Worm (Caenorhabditis elegans): ENCODE measurements around the gene sft-4.

sft-4 gene

DNA sequence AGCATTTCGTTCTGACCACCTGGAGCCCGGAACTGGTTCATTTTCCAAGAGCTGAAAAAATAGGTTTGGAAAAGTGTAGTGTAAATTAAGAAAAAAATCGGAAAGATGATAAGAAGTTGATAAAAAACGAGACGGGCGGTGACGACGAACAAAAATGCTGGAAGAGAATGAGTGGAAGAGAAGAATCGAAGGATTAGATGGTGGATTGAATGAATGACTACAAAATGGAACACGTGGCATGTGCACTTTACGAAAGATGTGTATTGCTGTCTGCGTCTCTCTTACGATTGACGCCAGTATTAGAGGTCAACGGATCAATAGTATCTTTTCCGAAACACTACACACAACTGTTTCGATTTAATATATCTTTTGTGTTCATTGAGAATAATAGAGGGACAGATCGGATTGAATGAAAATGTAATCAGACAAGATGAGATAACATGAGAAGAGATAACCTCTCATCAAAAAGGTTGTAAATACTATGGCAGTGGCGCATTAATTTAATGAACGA, at the start of gene sft-4:
sft-4 (minus strand) TSS at position 51 of the 511 bp plus-strand sequence.
- TF ChIP-seq him-1 (tag; optimal IDR thresholded peaks at IDR 0.05) (no peak), W03F9.2 (tag; optimal IDR thresholded peaks at IDR 0.05) (no peak), dao-5 (tag; optimal IDR thresholded peaks at IDR 0.05) (no peak)

DNA sequence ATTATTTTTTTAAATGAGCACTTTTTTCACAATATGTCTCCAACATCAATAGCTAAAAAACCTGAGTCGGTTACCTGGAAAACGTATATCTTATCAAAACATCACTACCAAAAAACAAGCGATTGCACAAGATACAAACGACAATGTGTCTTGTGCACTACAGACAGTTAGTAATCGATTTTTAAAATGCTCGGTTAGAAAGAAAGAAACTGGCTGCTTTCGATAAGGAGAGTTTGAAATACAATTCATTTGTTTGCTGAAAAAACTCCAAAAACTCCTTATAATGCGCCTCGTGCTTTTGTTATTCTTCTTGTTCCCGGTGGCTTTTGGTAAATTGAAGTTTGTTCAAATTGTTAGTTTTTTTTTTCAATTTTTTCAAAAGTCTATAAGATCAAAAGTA, 48.7 kb upstream of the sft-4 start, which contains the start of gene acp-5:
acp-5 (plus strand) TSS at position 261 of the 400 bp plus-strand sequence.
- no peak for TF ChIP-seq W03F9.2 (tag; optimal IDR thresholded peaks at IDR 0.05)
- TF ChIP-seq dao-5 (tag; optimal IDR thresholded peaks at IDR 0.05): no peak
- TF ChIP-seq him-1 (tag; optimal IDR thresholded peaks at IDR 0.05): no peak

ce11 chrX:5828085-5828484, 47.6 kb upstream of the sft-4 start:
- TF ChIP-seq dao-5 (tag; optimal IDR thresholded peaks at IDR 0.05): no peak
- TF ChIP-seq W03F9.2 (tag; optimal IDR thresholded peaks at IDR 0.05): no peak
- TF ChIP-seq him-1 (tag; optimal IDR thresholded peaks at IDR 0.05): no peak

DNA sequence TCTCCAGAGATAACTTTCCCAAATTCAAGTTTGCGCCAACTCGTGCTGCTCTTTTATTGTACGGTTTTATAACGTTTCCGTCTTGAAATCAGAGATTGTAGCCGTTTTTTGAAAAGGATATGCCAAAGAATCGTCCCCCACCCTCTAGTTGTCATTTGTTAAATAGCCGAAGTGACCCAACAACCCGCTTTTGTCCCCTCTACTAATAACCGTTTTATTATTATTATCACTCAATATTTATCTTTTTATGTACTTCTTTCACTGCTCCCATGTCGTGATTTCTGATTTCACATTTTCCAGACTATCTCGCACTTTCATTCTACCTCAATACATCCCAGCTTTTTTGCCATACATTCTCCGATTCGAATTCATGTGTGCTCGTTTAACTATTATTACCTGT, 46.5 kb upstream of the sft-4 start:
- no peak for TF ChIP-seq dao-5 (tag; optimal IDR thresholded peaks at IDR 0.05)
- no peak for TF ChIP-seq W03F9.2 (tag; optimal IDR thresholded peaks at IDR 0.05)
- TF ChIP-seq him-1 (tag; optimal IDR thresholded peaks at IDR 0.05): no peak

DNA sequence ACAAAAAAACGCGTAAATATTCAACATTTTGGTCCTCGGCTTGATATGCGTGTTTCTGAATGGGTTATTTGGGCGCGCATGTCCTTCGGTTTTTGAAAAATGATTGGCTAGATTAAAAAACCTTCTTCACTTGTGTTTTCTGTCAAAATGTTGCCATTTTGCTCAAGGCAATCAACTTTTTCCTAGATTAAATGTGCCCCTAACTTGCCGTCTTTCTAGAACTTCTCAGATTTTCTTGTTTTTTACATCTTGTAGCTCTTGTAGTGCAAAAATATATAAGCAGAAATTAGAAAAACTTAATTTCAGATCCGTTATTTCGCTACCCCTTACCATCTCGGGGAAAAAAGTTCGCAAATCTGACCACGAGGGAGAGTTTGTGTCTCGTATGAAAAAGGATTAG, 41.3 kb upstream of the sft-4 start, which contains the start of gene hbl-1:
hbl-1 (plus strand) TSS at position 301 of the 400 bp plus-strand sequence.
- no peak for TF ChIP-seq dao-5 (tag; optimal IDR thresholded peaks at IDR 0.05)
- TF ChIP-seq W03F9.2 (tag; optimal IDR thresholded peaks at IDR 0.05): no peak

DNA sequence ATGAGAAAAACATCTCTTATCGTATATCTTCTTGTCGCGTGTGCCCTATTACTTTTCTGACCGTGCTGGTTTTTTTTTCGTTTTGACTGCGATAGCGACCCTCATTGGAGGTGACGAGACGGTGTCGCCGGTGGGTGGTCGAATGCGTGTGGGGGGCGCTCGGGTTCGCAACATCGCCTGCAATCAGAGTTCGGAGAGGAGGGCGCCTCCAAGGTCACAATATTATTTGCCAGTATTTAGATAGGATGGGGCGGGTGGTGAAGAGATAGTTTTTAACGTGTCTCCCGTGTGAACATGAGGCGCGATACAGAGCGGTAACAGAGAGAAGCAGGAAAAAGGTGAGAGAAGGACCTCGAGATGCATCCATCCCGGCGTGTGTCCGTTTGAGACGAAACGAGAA, 40.4 kb upstream of the sft-4 start:
- TF ChIP-seq dao-5 (tag; optimal IDR thresholded peaks at IDR 0.05): no peak
- no peak for TF ChIP-seq him-1 (tag; optimal IDR thresholded peaks at IDR 0.05)

DNA sequence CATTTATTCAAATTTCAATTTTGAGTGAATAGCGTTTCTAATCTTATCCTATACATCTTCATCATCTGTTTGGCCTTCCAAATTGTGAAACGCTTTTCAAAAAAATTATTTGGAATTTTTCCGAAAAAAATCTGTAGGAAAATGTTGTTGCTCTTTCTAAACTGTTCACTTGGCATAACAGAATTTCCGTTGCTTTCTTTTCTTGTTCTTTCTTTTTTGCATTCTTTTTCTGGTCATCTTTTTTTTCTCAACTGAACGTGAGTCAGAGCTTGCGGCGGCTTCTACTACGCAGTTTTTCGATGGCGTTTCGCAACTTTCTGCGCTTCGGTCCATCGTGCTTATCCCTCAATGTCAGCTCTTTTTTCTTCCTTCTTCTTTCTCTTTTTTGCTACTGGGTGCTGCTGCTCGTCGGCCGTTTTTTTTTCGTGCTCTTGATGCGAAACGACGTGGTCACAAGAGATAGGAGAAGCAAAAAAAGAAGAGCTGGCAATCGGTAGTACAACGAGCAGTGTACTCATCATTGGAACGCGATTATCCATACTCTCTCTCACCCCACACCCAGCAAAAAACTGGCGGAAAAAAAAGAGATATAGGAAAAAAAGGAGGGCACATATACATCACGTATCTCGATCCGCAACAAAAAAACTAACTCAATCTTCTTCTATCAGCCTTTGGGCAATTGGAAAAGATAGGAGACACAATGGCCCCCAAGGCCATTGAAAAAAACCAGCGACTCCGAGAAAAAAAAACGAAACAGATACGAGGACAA, 39.4 kb upstream of the sft-4 start:
- TF ChIP-seq him-1 (tag; optimal IDR thresholded peaks at IDR 0.05) (peak; percentile 66), W03F9.2 (tag; optimal IDR thresholded peaks at IDR 0.05) (no peak)

ce11 chrX:5818176-5818575, 37.7 kb upstream of the sft-4 start:
- TF ChIP-seq him-1 (tag; optimal IDR thresholded peaks at IDR 0.05): no peak
- TF ChIP-seq W03F9.2 (tag; optimal IDR thresholded peaks at IDR 0.05): no peak
- TF ChIP-seq dao-5 (tag; optimal IDR thresholded peaks at IDR 0.05): no peak

ce11 chrX:5817078-5817477, 36.6 kb upstream of the sft-4 start:
- TF ChIP-seq W03F9.2 (tag; optimal IDR thresholded peaks at IDR 0.05) (no peak), him-1 (tag; optimal IDR thresholded peaks at IDR 0.05) (no peak), dao-5 (tag; optimal IDR thresholded peaks at IDR 0.05) (no peak)

- TF ChIP-seq dao-5 (tag; optimal IDR thresholded peaks at IDR 0.05) (no peak), him-1 (tag; optimal IDR thresholded peaks at IDR 0.05) (peak; percentile 27)
Measured at ce11 chrX:5816346-5816745, 35.8 kb upstream of the sft-4 start.

DNA sequence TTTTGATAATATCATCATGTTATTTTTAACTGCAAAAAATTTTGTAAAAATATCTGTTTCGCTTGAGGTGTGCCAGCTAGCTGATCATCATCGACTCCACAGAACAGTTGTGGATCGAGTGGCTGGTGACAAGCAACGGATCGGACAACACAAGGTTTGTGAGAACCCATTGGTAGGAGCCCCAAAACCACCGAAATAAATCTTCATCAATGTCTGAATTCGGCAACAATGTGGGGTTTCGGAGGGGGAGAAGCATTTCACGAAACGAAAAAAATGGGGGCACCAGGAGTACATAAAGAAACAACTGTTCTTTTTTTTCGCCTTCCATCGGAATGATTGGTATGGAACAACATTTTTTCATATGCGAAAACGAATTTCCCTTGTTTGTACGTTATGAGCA, 34.8 kb upstream of the sft-4 start:
- TF ChIP-seq W03F9.2 (tag; optimal IDR thresholded peaks at IDR 0.05) (no peak), dao-5 (tag; optimal IDR thresholded peaks at IDR 0.05) (no peak), him-1 (tag; optimal IDR thresholded peaks at IDR 0.05) (no peak)

DNA sequence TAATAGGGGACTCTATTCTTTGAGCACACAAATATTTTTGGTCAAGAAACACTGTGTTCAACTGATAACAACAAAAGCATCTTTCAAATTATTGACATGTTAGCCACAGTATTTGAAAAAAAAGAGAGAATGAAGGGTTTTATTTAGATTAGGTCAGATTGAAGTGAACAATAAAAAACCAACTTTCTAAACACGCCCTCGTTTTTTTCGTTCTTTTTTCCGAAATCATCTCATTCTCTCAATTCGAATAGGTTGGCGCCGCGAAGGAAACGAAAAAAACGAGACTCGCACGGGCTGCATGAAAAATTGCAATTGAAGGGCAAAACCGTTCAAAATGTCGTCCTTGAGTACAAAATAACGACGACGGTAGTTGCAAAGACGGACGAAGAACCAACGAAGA, 33.8 kb upstream of the sft-4 start:
- TF ChIP-seq dao-5 (tag; optimal IDR thresholded peaks at IDR 0.05) (no peak), him-1 (tag; optimal IDR thresholded peaks at IDR 0.05) (no peak), W03F9.2 (tag; optimal IDR thresholded peaks at IDR 0.05) (no peak)

DNA sequence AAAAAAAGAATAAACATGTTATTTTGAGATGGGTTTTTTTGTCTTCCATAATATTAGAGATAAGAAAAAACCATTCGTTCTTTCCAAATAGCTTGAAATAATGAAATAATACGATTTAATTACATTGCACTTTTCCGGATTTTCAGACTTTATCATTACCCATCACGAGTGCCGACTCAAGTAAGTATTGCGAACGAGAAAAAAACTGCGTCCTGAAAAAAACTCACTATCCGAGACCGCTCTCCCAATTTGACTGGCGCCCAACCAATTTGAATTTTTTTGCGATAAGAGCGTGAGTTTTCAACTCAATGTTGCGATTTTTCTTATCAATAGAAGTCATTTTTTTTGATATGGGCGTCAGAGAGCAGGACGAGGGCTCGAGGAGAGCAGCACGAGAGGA, 32.5 kb upstream of the sft-4 start:
- TF ChIP-seq dao-5 (tag; optimal IDR thresholded peaks at IDR 0.05) (no peak), W03F9.2 (tag; optimal IDR thresholded peaks at IDR 0.05) (no peak), him-1 (tag; optimal IDR thresholded peaks at IDR 0.05) (no peak)

ce11 chrX:5811997-5812562, 31.6 kb upstream of the sft-4 start:
- TF ChIP-seq him-1 (tag; optimal IDR thresholded peaks at IDR 0.05) (no peak), W03F9.2 (tag; optimal IDR thresholded peaks at IDR 0.05) (no peak), dao-5 (tag; optimal IDR thresholded peaks at IDR 0.05) (no peak)

- TF ChIP-seq dao-5 (tag; optimal IDR thresholded peaks at IDR 0.05): no peak
Measured at ce11 chrX:5810677-5811076, 30.2 kb upstream of the sft-4 start.

Measured in whole organism, L4/young adult.